Worm (Caenorhabditis elegans): ENCODE measurements around the gene B0563.6.

DNA sequence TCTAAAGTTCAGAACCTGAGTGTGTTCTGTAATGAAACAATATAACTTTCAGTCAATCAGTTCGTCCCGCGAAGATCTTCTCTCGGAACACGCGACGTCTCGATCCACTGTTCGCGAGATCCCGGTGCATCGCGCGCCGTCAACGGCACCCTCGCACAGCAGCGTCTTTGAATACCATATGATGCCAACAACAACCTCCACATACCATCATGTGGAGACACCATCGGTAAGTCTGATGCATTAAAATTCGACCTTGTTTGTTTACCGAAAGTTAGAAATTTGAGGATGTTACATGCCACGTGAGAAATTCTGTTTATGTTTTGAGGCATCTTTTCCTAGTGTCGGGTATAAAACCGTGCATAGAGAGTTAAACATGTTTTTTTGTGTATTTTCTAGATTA lies 33.9 kb upstream of the B0563.6 start:
- no peak for TF ChIP-seq ama-1 (optimal IDR thresholded peaks at IDR 0.05)
- TF ChIP-seq aly-1 (tag; optimal IDR thresholded peaks at IDR 0.05) = no peak
- no peak for TF ChIP-seq F13C5.2 (tag; optimal IDR thresholded peaks at IDR 0.05)
- no peak for TF ChIP-seq tbx-37 (GFP tag; conservative IDR thresholded peaks at IDR 0.05)
- TF ChIP-seq scrt-1 (GFP tag; IDR thresholded peaks at IDR 0.05) = no peak
- no peak for TF ChIP-seq pes-1 (GFP tag; IDR thresholded peaks at IDR 0.05)
- no peak for TF ChIP-seq hmg-4 (GFP tag; optimal IDR thresholded peaks at IDR 0.05)
- TF ChIP-seq flt-1 (GFP tag; IDR thresholded peaks at IDR 0.05) = no peak
- no peak for TF ChIP-seq ets-7 (tag; optimal IDR thresholded peaks at IDR 0.05)
- no peak for TF ChIP-seq ceh-13 (GFP tag; optimal IDR thresholded peaks at IDR 0.05)

All from whole organism, early embryonic.